Fruit fly (Drosophila melanogaster) whole organism, embryonic: Measurements from ENCODE around the gene Or7a.

Experiments
- BEAF-32 ChIP-seq: fragments of 200-800 bp; sonication (Bioruptor generic); optimal IDR thresholded peaks from 3 replicates; lab custom pipeline; 2017; ENCODE audit warnings: missing biosample characterization, missing genetic modification characterization, mild to moderate bottlenecking, moderate library complexity, missing genetic modification reagents
- CG10209 ChIP-seq: fragments of 200-800 bp; sonication (Bioruptor generic); optimal IDR thresholded peaks from 3 replicates; lab custom pipeline; 2017; ENCODE audit warnings: missing biosample characterization, mild to moderate bottlenecking, missing genetic modification characterization, missing genetic modification reagents
- CG10431 ChIP-seq: fragments of 200-800 bp; sonication (Bioruptor generic); optimal IDR thresholded peaks from 3 replicates; lab custom pipeline; 2018; ENCODE audit warnings: missing biosample characterization, mild to moderate bottlenecking, missing genetic modification characterization
- CG10959 ChIP-seq: fragments of 200-800 bp; sonication (Bioruptor generic); IDR thresholded peaks from 2 replicates; pipeline ENCODE4 v1.3.6; 2022; ENCODE audit warnings: missing biosample characterization, missing genetic modification characterization
- CG13424 ChIP-seq: fragments of 200-800 bp; sonication (Bioruptor generic); optimal IDR thresholded peaks from 2 replicates; lab custom pipeline; 2019; ENCODE audit warnings: missing biosample characterization, mild to moderate bottlenecking, missing genetic modification characterization, moderate library complexity
- CG14710 ChIP-seq: fragments of 200-800 bp; sonication (Bioruptor generic); optimal IDR thresholded peaks from 3 replicates; lab custom pipeline; 2019; ENCODE audit warnings: missing biosample characterization, mild to moderate bottlenecking, missing genetic modification characterization, moderate library complexity
- CG15479 ChIP-seq: fragments of 200-800 bp; sonication (Bioruptor generic); optimal IDR thresholded peaks from 3 replicates; lab custom pipeline; 2019; ENCODE audit warnings: missing biosample characterization, mild to moderate bottlenecking, missing genetic modification characterization, moderate library complexity
- CG16863 ChIP-seq: fragments of 200-800 bp; sonication (Bioruptor generic); optimal IDR thresholded peaks from 3 replicates; lab custom pipeline; 2016; ENCODE audit warnings: missing biosample characterization, missing genetic modification characterization
- CG17361 ChIP-seq: fragments of 200-800 bp; sonication (Bioruptor generic); IDR thresholded peaks from 3 replicates; pipeline ENCODE4 v1.3.6; 2022; ENCODE audit warnings: missing biosample characterization, missing genetic modification characterization
- CG18476 ChIP-seq: fragments of 200-800 bp; sonication (Bioruptor generic); optimal IDR thresholded peaks from 2 replicates; lab custom pipeline; 2016; ENCODE audit warnings: missing biosample characterization, mild to moderate bottlenecking, missing genetic modification characterization
- CG18764 ChIP-seq: fragments of 200-800 bp; sonication (Bioruptor generic); optimal IDR thresholded peaks from 3 replicates; lab custom pipeline; 2016; ENCODE audit warnings: missing biosample characterization, missing genetic modification characterization
- CG2199 ChIP-seq: fragments of 200-800 bp; sonication (Bioruptor generic); IDR thresholded peaks from 3 replicates; pipeline ENCODE4 v1.3.6; 2022; ENCODE audit warnings: missing biosample characterization, missing genetic modification characterization
- CG30403 ChIP-seq: fragments of 200-800 bp; sonication (Bioruptor generic); optimal IDR thresholded peaks from 3 replicates; lab custom pipeline; 2016; ENCODE audit warnings: missing biosample characterization, missing genetic modification characterization
- CG31224 ChIP-seq: fragments of 200-800 bp; sonication (Bioruptor generic); IDR thresholded peaks from 2 replicates; pipeline ENCODE4 v1.3.6; 2022; ENCODE audit warnings: missing biosample characterization, missing genetic modification characterization
- CG34376 ChIP-seq: fragments of 200-800 bp; sonication (Bioruptor generic); optimal IDR thresholded peaks from 2 replicates; lab custom pipeline; 2018; ENCODE audit warnings: missing biosample characterization, mild to moderate bottlenecking, missing genetic modification characterization
- CG7928 ChIP-seq: fragments of 200-800 bp; sonication (Bioruptor generic); optimal IDR thresholded peaks from 2 replicates; lab custom pipeline; 2017; ENCODE audit warnings: missing biosample characterization, mild to moderate bottlenecking, missing genetic modification characterization
- CG7963 ChIP-seq: fragments of 200-800 bp; sonication (Bioruptor generic); IDR thresholded peaks from 3 replicates; pipeline ENCODE4 v1.3.6; 2022; ENCODE audit warnings: missing biosample characterization, missing genetic modification characterization; ENCODE audit not compliant: partially characterized antibody
- CG9727 ChIP-seq: fragments of 200-800 bp; sonication (Bioruptor generic); optimal IDR thresholded peaks from 3 replicates; lab custom pipeline; 2017; ENCODE audit warnings: missing biosample characterization, mild to moderate bottlenecking, missing genetic modification characterization
- CHES-1-like ChIP-seq: fragments of 200-800 bp; sonication (Bioruptor generic); optimal IDR thresholded peaks from 2 replicates; lab custom pipeline; 2016; ENCODE audit warnings: missing biosample characterization, missing genetic modification characterization
- CkIIα-i1 ChIP-seq: fragments of 200-800 bp; sonication (Bioruptor generic); IDR thresholded peaks from 2 replicates; pipeline ENCODE4 v1.3.6; 2022; ENCODE audit warnings: missing biosample characterization, missing genetic modification characterization
- Dip2 ChIP-seq: fragments of 200-800 bp; sonication (Bioruptor generic); IDR thresholded peaks from 2 replicates; pipeline ENCODE4 v1.3.6; 2022; ENCODE audit warnings: missing biosample characterization, missing genetic modification characterization
- Doc2 ChIP-seq: fragments of 200-800 bp; sonication (Bioruptor generic); IDR thresholded peaks from 2 replicates; pipeline ENCODE4 v1.3.6; 2022; ENCODE audit warnings: missing biosample characterization, missing genetic modification characterization
- E2f2 ChIP-seq: fragments of 200-800 bp; sonication (Bioruptor generic); IDR thresholded peaks from 2 replicates; pipeline ENCODE4 v1.3.6; 2022; ENCODE audit warnings: missing biosample characterization, missing genetic modification characterization
- H15 ChIP-seq: fragments of 200-800 bp; sonication (Bioruptor generic); IDR thresholded peaks from 3 replicates; pipeline ENCODE4 v1.3.6; 2022; ENCODE audit warnings: missing biosample characterization, missing genetic modification characterization
- HmgD ChIP-seq: fragments of 200-800 bp; sonication (Bioruptor generic); optimal IDR thresholded peaks from 3 replicates; lab custom pipeline; 2016; ENCODE audit warnings: missing biosample characterization, missing genetic modification characterization
- Lhr ChIP-seq: fragments of 200-800 bp; sonication (Bioruptor generic); optimal IDR thresholded peaks from 3 replicates; lab custom pipeline; 2017; ENCODE audit warnings: mild to moderate bottlenecking, missing biosample characterization, missing genetic modification reagents, missing genetic modification characterization
- Med ChIP-seq: fragments of 200-800 bp; sonication (Bioruptor generic); peaks from one replicate; lab custom pipeline; 2016; ENCODE audit warnings: missing biosample characterization, missing genetic modification characterization, mild to moderate bottlenecking, inconsistent platforms, moderate library complexity
- Neu2 ChIP-seq: fragments of 200-800 bp; sonication (Bioruptor generic); optimal IDR thresholded peaks from 3 replicates; lab custom pipeline; 2016; ENCODE audit warnings: missing biosample characterization, missing genetic modification characterization, borderline replicate concordance
- Side ChIP-seq: fragments of 200-800 bp; sonication (Bioruptor generic); optimal IDR thresholded peaks from 2 replicates; lab custom pipeline; 2016; ENCODE audit warnings: missing biosample characterization, missing genetic modification characterization
- Stat92E ChIP-seq, 3 experiments: fragments of >200 bp in 2 of 3; fragments of 200-800 bp in 1 of 3; sonication (Bioruptor generic) in 1 of 3; optimal IDR thresholded peaks; 2 replicates each; lab custom pipeline; 2017 to 2019; ENCODE audit warnings: missing biosample characterization in 3 of 3, missing genetic modification characterization in 3 of 3, mild to moderate bottlenecking in 1 of 3, moderate library complexity in 1 of 3
- Tbp ChIP-seq: fragments of >200 bp; optimal IDR thresholded peaks from 2 replicates; lab custom pipeline; 2018; ENCODE audit warnings: missing biosample characterization, missing genetic modification characterization
- Usf ChIP-seq: fragments of 200-800 bp; sonication (Bioruptor generic); optimal IDR thresholded peaks from 2 replicates; lab custom pipeline; 2017; ENCODE audit warnings: missing genotype, missing biosample characterization, missing genetic modification characterization
- abd-A ChIP-seq: fragments of 200-800 bp; sonication (Bioruptor generic); optimal IDR thresholded peaks from 3 replicates; lab custom pipeline; 2019; ENCODE audit warnings: missing biosample characterization, mild to moderate bottlenecking, missing genetic modification characterization, moderate library complexity
- chif ChIP-seq, 2 experiments: fragments of 200-800 bp; sonication (Bioruptor generic); optimal IDR thresholded peaks; 3 replicates each; lab custom pipeline; 2016; ENCODE audit warnings: missing biosample characterization in 2 of 2, missing genetic modification characterization in 2 of 2
- fd64A ChIP-seq: fragments of 200-800 bp; sonication (Bioruptor generic); optimal IDR thresholded peaks from 3 replicates; lab custom pipeline; 2018; ENCODE audit warnings: missing biosample characterization, mild to moderate bottlenecking, missing genetic modification characterization
- gsb-n ChIP-seq: fragments of 200-800 bp; sonication (Bioruptor generic); optimal IDR thresholded peaks from 3 replicates; lab custom pipeline; 2018; ENCODE audit warnings: missing biosample characterization, mild to moderate bottlenecking, missing genetic modification characterization
- h ChIP-seq: fragments of >200 bp; optimal IDR thresholded peaks from 2 replicates; lab custom pipeline; 2017
- inv ChIP-seq: fragments of 200-800 bp; sonication (Bioruptor generic); IDR thresholded peaks from 2 replicates; pipeline ENCODE4 v1.3.6; 2022; ENCODE audit warnings: missing biosample characterization, missing genetic modification characterization; ENCODE audit not compliant: partially characterized antibody
- mirr ChIP-seq: fragments of 200-800 bp; sonication (Bioruptor generic); optimal IDR thresholded peaks from 3 replicates; lab custom pipeline; 2018; ENCODE audit warnings: missing biosample characterization, mild to moderate bottlenecking, missing genetic modification characterization
- pum ChIP-seq: fragments of 200-800 bp; sonication (Bioruptor generic); optimal IDR thresholded peaks from 2 replicates; lab custom pipeline; 2016; ENCODE audit warnings: missing biosample characterization, missing genetic modification characterization
- row ChIP-seq: fragments of 200-800 bp; sonication (Bioruptor generic); IDR thresholded peaks from 3 replicates; pipeline ENCODE4 v1.3.6; 2022; ENCODE audit warnings: missing biosample characterization, missing genetic modification characterization
- run ChIP-seq: fragments of 200-800 bp; sonication (Bioruptor generic); optimal IDR thresholded peaks from 3 replicates; lab custom pipeline; 2018; ENCODE audit warnings: missing biosample characterization, mild to moderate bottlenecking, missing genetic modification characterization
- sd ChIP-seq: fragments of 200-800 bp; sonication (Bioruptor generic); optimal IDR thresholded peaks from 3 replicates; lab custom pipeline; 2018; ENCODE audit warnings: missing biosample characterization, mild to moderate bottlenecking, missing genetic modification characterization, moderate library complexity
- seq ChIP-seq: fragments of 200-800 bp; sonication (Bioruptor generic); IDR thresholded peaks from 2 replicates; pipeline ENCODE4 v1.3.6; 2022; ENCODE audit warnings: missing biosample characterization, missing genetic modification characterization
- tll ChIP-seq, 2 experiments: fragments of 200-800 bp in 1 of 2; fragments of >200 bp in 1 of 2; sonication (Bioruptor generic) in 1 of 2; optimal IDR thresholded peaks; 2 replicates each; lab custom pipeline; 2017 to 2019; ENCODE audit warnings: missing biosample characterization in 2 of 2, missing genetic modification characterization in 2 of 2, mild to moderate bottlenecking in 1 of 2, moderate library complexity in 1 of 2
- tx ChIP-seq: fragments of 200-800 bp; sonication (Bioruptor generic); optimal IDR thresholded peaks from 2 replicates; lab custom pipeline; 2016; ENCODE audit warnings: missing biosample characterization, missing genetic modification characterization
- unc-4 ChIP-seq: fragments of 200-800 bp; sonication (Bioruptor generic); IDR thresholded peaks from 2 replicates; pipeline ENCODE4 v1.3.6; 2022; ENCODE audit warnings: missing biosample characterization, missing genetic modification characterization; ENCODE audit not compliant: partially characterized antibody
- unpg ChIP-seq: fragments of 200-800 bp; sonication (Bioruptor generic); optimal IDR thresholded peaks from 3 replicates; lab custom pipeline; 2018; ENCODE audit warnings: missing biosample characterization, mild to moderate bottlenecking, missing genetic modification characterization, moderate library complexity
- z ChIP-seq: fragments of 200-800 bp; sonication (Bioruptor generic); IDR thresholded peaks from 3 replicates; pipeline ENCODE4 v1.3.6; 2022; ENCODE audit warnings: missing biosample characterization, missing genetic modification characterization
- zfh1 ChIP-seq: fragments of 200-800 bp; sonication (Bioruptor generic); IDR thresholded peaks from 3 replicates; pipeline ENCODE4 v1.3.6; 2022; ENCODE audit warnings: missing biosample characterization, missing genetic modification characterization

The Or7a gene

DNA sequence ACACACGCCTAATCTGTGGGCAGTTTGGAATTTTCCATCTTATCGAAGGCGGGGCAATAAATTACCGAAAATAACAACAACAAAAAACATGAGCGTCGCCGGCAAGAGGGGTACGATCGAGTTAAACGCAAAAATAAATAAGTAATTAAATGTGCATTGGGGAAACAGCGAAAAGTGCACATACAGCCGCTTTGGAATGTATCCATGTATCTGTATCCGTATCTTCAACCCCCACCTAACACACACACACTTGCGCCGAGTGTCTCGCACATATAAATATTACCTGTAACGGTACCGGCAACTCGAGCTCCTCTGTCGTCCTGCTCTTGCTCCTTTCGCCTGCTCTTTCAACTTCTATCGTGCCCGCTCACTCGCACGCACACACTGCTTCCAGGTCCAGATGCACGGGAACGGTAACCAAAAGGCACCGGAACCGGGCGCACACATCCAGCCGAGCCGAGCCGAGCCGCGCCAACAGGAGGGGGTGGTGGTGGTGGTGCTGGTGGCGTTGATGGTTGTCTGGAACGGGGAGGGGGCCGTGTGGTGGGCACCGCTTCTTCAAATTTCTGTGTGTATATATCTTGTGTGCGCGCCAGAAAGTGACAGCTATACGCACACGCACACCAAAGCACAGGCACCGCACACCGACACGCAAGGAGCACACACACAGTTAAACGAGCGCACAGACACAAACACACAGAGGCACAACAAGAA, 24.0 kb downstream of the Or7a start (continued):
- TF ChIP-seq gsb-n (tag; lab: Kevin White, UChicago) (no peak), CG31224 (GFP tag; lab: Robert Waterston, UW) (no peak), CHES-1-like (GFP tag; lab: Kevin White, UChicago) (peak; percentile 11), Med (GFP tag; lab: Kevin White, UChicago) (peak; percentile 83), mirr (GFP tag; lab: Kevin White, UChicago) (peak; percentile 3), z (no peak), CG18476 (no peak), Usf (GFP tag; lab: Kevin White, UChicago) (no peak), Dip2 (GFP tag; lab: Robert Waterston, UW) (no peak), E2f2 (GFP tag; lab: Robert Waterston, UW) (no peak), Stat92E (GFP tag; optimal IDR thresholded peaks at IDR 0.05; lab: Kevin White, UChicago) (no peak), chif (GFP tag; optimal IDR thresholded peaks at IDR 0.05; lab: Kevin White, UChicago) (no peak), CG30403 (GFP tag; lab: Kevin White, UChicago) (peak; percentile 9), H15 (GFP tag; lab: Robert Waterston, UW) (no peak), CG13424 (no peak), CG18764 (GFP tag; lab: Kevin White, UChicago) (no peak), CG9727 (GFP tag; lab: Kevin White, UChicago) (peak; percentile 42), HmgD (peak; percentile 11), CG14710 (no peak), Tbp (GFP tag; lab: Kevin White, UChicago) (no peak), CkIIα-i1 (GFP tag; lab: Robert Waterston, UW) (no peak), CG15479 (GFP tag; lab: Kevin White, UChicago) (no peak), sd (tag; lab: Kevin White, UChicago) (peak; percentile 87), unc-4 (0 out of 2 replicates have a peak, but pooled peaks have one; percentile 8), CG10959 (GFP tag; lab: Robert Waterston, UW) (no peak), CG7928 (GFP tag; lab: Kevin White, UChicago) (no peak), BEAF-32 (GFP tag; lab: Kevin White, UChicago) (no peak), pum (GFP tag; lab: Kevin White, UChicago) (no peak), inv (GFP tag; lab: Robert Waterston, UW) (no peak), Lhr (GFP tag; lab: Kevin White, UChicago) (no peak), tll (GFP tag; optimal IDR thresholded peaks at IDR 0.05; lab: Kevin White, UChicago) (no peak), CG34376 (peak; percentile 36), Side (GFP tag; lab: Kevin White, UChicago) (peak; percentile 62), Neu2 (GFP tag; lab: Kevin White, UChicago) (no peak), CG7963 (no peak), row (GFP tag; lab: Robert Waterston, UW) (0 out of 3 replicates have a peak, but pooled peaks have one; percentile 24), fd64A (no peak), seq (GFP tag; lab: Robert Waterston, UW) (peak; percentile 39; the same call in 1 of the 2 replicates), CG2199 (GFP tag; lab: Robert Waterston, UW) (no peak), CG10209 (GFP tag; lab: Kevin White, UChicago) (peak; percentile 22), Doc2 (no peak), zfh1 (GFP tag; lab: Robert Waterston, UW) (no peak), run (no peak), tx (GFP tag; lab: Kevin White, UChicago) (no peak), CG17361 (peak; percentile 31; the same call in 1 of the 3 replicates), abd-A (tag; lab: Kevin White, UChicago) (peak; percentile 82), unpg (GFP tag; lab: Kevin White, UChicago) (peak; percentile 28), h (lab: Kevin White, UChicago) (no peak), CG10431 (GFP tag; lab: Kevin White, UChicago) (no peak), CG16863 (GFP tag; lab: Kevin White, UChicago) (peak; percentile 22)
